Worm (Caenorhabditis elegans): ENCODE data around the gene F49C12.15.

DNA sequence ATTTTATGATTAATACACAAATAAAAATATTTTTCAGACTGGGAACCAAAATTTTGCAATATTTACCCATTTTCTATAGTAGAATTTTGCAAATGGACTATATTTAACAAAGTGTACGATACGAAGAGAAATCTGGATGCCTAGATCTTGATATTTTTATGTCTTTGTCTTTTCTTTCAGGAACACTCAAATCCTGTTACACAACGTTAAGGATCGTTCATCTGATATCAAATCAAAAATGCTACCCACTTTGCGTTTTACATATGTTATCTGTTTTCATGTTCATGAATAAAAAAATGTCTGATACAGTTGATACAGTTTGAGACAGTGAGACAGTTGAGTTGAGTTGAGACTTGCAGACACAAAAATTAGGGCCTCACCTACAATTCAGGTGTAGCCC lies 28.0 kb upstream of the F49C12.15 start, which contains the start of gene F49C12.1:
- TF ChIP-seq elt-1 (tag; optimal IDR thresholded peaks at IDR 0.05; ENCODE audit: borderline replicate concordance, insufficient read depth) (no peak), ztf-11 (tag; optimal IDR thresholded peaks at IDR 0.05) (no peak), mab-5 (tag; optimal IDR thresholded peaks at IDR 0.05) (no peak)
